Worm (Caenorhabditis elegans) whole organism, L2 larva: ENCODE data around the gene T05H4.4.
A peak's percentile ranks its signal among the peaks of the same experiment; 100 is the strongest.

Source experiments
- C34F6.9 ChIP-seq: fragments of 150-350 bp; optimal IDR thresholded peaks from 2 replicates; lab custom pipeline; 2014; ENCODE audit warnings: missing biosample characterization, missing genetic modification characterization
- ZK546.5 ChIP-seq: sonication (generic microtip); optimal IDR thresholded peaks from 2 replicates; lab custom pipeline; 2017; ENCODE audit warnings: missing biosample characterization, missing genetic modification characterization
- alr-1 ChIP-seq: fragments of 150-350 bp; optimal IDR thresholded peaks from 2 replicates; lab custom pipeline; 2014; ENCODE audit warnings: missing biosample characterization, missing genetic modification characterization
- aly-2 ChIP-seq: fragments of 150-350 bp; optimal IDR thresholded peaks from 2 replicates; lab custom pipeline; 2014; ENCODE audit warnings: missing biosample characterization, missing genetic modification characterization
- ama-1 ChIP-seq: fragments of 150-350 bp; optimal IDR thresholded peaks from 2 replicates; lab custom pipeline; 2018; ENCODE audit warnings: inconsistent platforms
- blmp-1 ChIP-seq: sonication (generic microtip); optimal IDR thresholded peaks from 2 replicates; lab custom pipeline; 2017; ENCODE audit warnings: missing genetic modification characterization, mild to moderate bottlenecking, missing compliant biosample characterization, antibody characterized with exemption, moderate library complexity; ENCODE audit not compliant: insufficient read depth
- ceh-82 ChIP-seq: fragments of 150-350 bp; optimal IDR thresholded peaks from 2 replicates; lab custom pipeline; 2014; ENCODE audit warnings: missing biosample characterization, missing genetic modification characterization
- crh-2 ChIP-seq: sonication (generic microtip); optimal IDR thresholded peaks from 2 replicates; lab custom pipeline; 2017; ENCODE audit warnings: missing biosample characterization, missing genetic modification characterization
- dmd-4 ChIP-seq: sonication (generic microtip); optimal IDR thresholded peaks from 2 replicates; lab custom pipeline; 2017; ENCODE audit warnings: missing biosample characterization, missing genetic modification characterization
- elt-3 ChIP-seq: sonication (generic microtip); optimal IDR thresholded peaks from 2 replicates; lab custom pipeline; 2017; ENCODE audit warnings: missing biosample characterization, missing genetic modification characterization
- fos-1 ChIP-seq: fragments of 150-350 bp; optimal IDR thresholded peaks from 2 replicates; lab custom pipeline; 2014; ENCODE audit warnings: missing biosample characterization, missing genetic modification characterization
- gmeb-1 ChIP-seq: fragments of 150-350 bp; optimal IDR thresholded peaks from 2 replicates; lab custom pipeline; 2014; ENCODE audit warnings: missing biosample characterization, missing genetic modification characterization
- lin-13 ChIP-seq: fragments of 150-350 bp; optimal IDR thresholded peaks from 2 replicates; lab custom pipeline; 2014; ENCODE audit warnings: missing biosample characterization, missing genetic modification reagents, missing genetic modification characterization
- mab-5 ChIP-seq: fragments of 150-350 bp; optimal IDR thresholded peaks from 2 replicates; lab custom pipeline; 2014; ENCODE audit warnings: missing biosample characterization, missing genetic modification characterization
- mbf-1 ChIP-seq: sonication (generic microtip); optimal IDR thresholded peaks from 2 replicates; lab custom pipeline; 2017; ENCODE audit warnings: missing biosample characterization, missing genetic modification characterization
- mdl-1 ChIP-seq, 2 experiments: fragments of 150-350 bp in 1 of 2; sonication (generic microtip) in 1 of 2; optimal IDR thresholded peaks; 2 replicates each; lab custom pipeline; 2017; ENCODE audit warnings: missing biosample characterization in 2 of 2, missing genetic modification characterization in 2 of 2
- nhr-10 ChIP-seq: sonication (generic microtip); optimal IDR thresholded peaks from 2 replicates; lab custom pipeline; 2017; ENCODE audit warnings: missing biosample characterization, missing genetic modification characterization
- nhr-11 ChIP-seq: fragments of 150-350 bp; optimal IDR thresholded peaks from 2 replicates; lab custom pipeline; 2014; ENCODE audit warnings: missing biosample characterization, missing genetic modification characterization
- nhr-12 ChIP-seq: fragments of 150-350 bp; optimal IDR thresholded peaks from 2 replicates; lab custom pipeline; 2014; ENCODE audit warnings: missing biosample characterization, missing genetic modification characterization
- nhr-21 ChIP-seq: fragments of 150-350 bp; optimal IDR thresholded peaks from 2 replicates; lab custom pipeline; 2014; ENCODE audit warnings: missing biosample characterization, missing genetic modification characterization
- nhr-237 ChIP-seq: fragments of 150-350 bp; optimal IDR thresholded peaks from 2 replicates; lab custom pipeline; 2014; ENCODE audit warnings: missing biosample characterization, missing genetic modification characterization
- nhr-25 ChIP-seq: fragments of 150-350 bp; sonication (generic microtip); optimal IDR thresholded peaks from 3 replicates; lab custom pipeline; 2014; ENCODE audit warnings: missing biosample characterization, missing genetic modification characterization
- nhr-77 ChIP-seq: fragments of 150-350 bp; optimal IDR thresholded peaks from 2 replicates; lab custom pipeline; 2014; ENCODE audit warnings: missing biosample characterization, missing genetic modification characterization
- sem-4 ChIP-seq: fragments of 150-350 bp; optimal IDR thresholded peaks from 2 replicates; lab custom pipeline; 2014; ENCODE audit warnings: missing biosample characterization, missing genetic modification reagents, missing genetic modification characterization
- skn-1 ChIP-seq: sonication (generic microtip); optimal IDR thresholded peaks from 2 replicates; lab custom pipeline; 2017; ENCODE audit warnings: missing biosample characterization, missing genetic modification characterization
- sma-3 ChIP-seq: sonication (generic microtip); optimal IDR thresholded peaks from 2 replicates; lab custom pipeline; 2016; ENCODE audit warnings: missing genetic modification reagents, missing genetic modification characterization, missing compliant biosample characterization
- sma-9 ChIP-seq, 2 experiments: fragments of 150-350 bp in 1 of 2; sonication (generic microtip) in 1 of 2; optimal IDR thresholded peaks; 2 replicates each; lab custom pipeline; 2014 to 2016; ENCODE audit warnings: missing genetic modification characterization in 2 of 2, mild to moderate bottlenecking in 1 of 2, missing biosample characterization in 1 of 2, missing compliant biosample characterization in 1 of 2, missing genetic modification reagents in 1 of 2, moderate library complexity in 1 of 2
- snpc-4 ChIP-seq: fragments of 150-350 bp; optimal IDR thresholded peaks from 2 replicates; lab custom pipeline; 2014; ENCODE audit warnings: missing biosample characterization, missing genetic modification characterization
- unc-39 ChIP-seq: fragments of 150-350 bp; optimal IDR thresholded peaks from 2 replicates; lab custom pipeline; 2014; ENCODE audit warnings: missing biosample characterization, missing genetic modification characterization
- unc-55 ChIP-seq: fragments of 150-350 bp; sonication (generic microtip); optimal IDR thresholded peaks from 3 replicates; lab custom pipeline; 2014; ENCODE audit warnings: missing biosample characterization, missing genetic modification reagents, missing genetic modification characterization
- ztf-1 ChIP-seq: fragments of 200-800 bp; sonication (Bioruptor generic); conservative IDR thresholded peaks from 2 replicates; pipeline ENCODE4 v1.3.6; 2022; ENCODE audit warnings: missing genetic modification characterization, missing compliant biosample characterization
- ztf-4 ChIP-seq: fragments of 150-350 bp; optimal IDR thresholded peaks from 2 replicates; lab custom pipeline; 2014; ENCODE audit warnings: missing biosample characterization, missing genetic modification characterization

T05H4.4 gene

ce11 chrV:6399831-6400230, 38.9 kb upstream of the T05H4.4 start, which contains the start of gene gfi-1:
TSS of gene gfi-1 (minus strand) at chrV:6399931.
- TF ChIP-seq nhr-237 (tag; lab: Kevin White, UChicago) = no peak
- TF ChIP-seq elt-3 (tag; lab: Kevin White, UChicago) = no peak
- no peak for TF ChIP-seq gmeb-1 (tag; lab: Kevin White, UChicago)
- no peak for TF ChIP-seq dmd-4 (tag; lab: Kevin White, UChicago)

- TF ChIP-seq dmd-4 (tag; lab: Kevin White, UChicago) = no peak
- peak; percentile 32 for TF ChIP-seq fos-1 (tag; lab: Kevin White, UChicago)
- TF ChIP-seq ZK546.5 (tag; lab: Kevin White, UChicago) = no peak
- TF ChIP-seq crh-2 = peak; percentile 14
Measured at ce11 chrV:6400528-6400927, 38.2 kb upstream of the T05H4.4 start.

- TF ChIP-seq blmp-1 (tag; lab: Kevin White, UChicago) (no peak), crh-2 (peak; percentile 55)
- TF ChIP-seq, all 48 proteins: peak for 1
Measured at ce11 chrV:6400950-6401551, 37.6 kb upstream of the T05H4.4 start.

- TF ChIP-seq blmp-1 (tag; lab: Kevin White, UChicago) (no peak), ztf-1 (GFP tag; lab: Robert Waterston, UW) (no peak), crh-2 (peak; percentile 54), sma-9 (GFP tag; optimal IDR thresholded peaks at IDR 0.05; lab: Kevin White, UChicago) (peak; percentile 14), sma-9 (tag; optimal IDR thresholded peaks at IDR 0.05; lab: Kevin White, UChicago) (no peak)
Measured at ce11 chrV:6407587-6407986, 31.1 kb upstream of the T05H4.4 start.

- TF ChIP-seq nhr-12 (tag; lab: Kevin White, UChicago) = no peak
- no peak for TF ChIP-seq ama-1 (lab: Kevin White, UChicago)
- TF ChIP-seq gmeb-1 (tag; lab: Kevin White, UChicago) = no peak
- TF ChIP-seq nhr-25 (tag; lab: Kevin White, UChicago) = no peak
- TF ChIP-seq ztf-4 (tag; lab: Kevin White, UChicago) = no peak
- TF ChIP-seq skn-1 = no peak
- no peak for TF ChIP-seq lin-13
- no peak for TF ChIP-seq dmd-4 (tag; lab: Kevin White, UChicago)
- no peak for TF ChIP-seq crh-2
- no peak for TF ChIP-seq snpc-4
- no peak for TF ChIP-seq nhr-237 (tag; lab: Kevin White, UChicago)
- no peak for TF ChIP-seq C34F6.9 (tag; lab: Kevin White, UChicago)
- no peak for TF ChIP-seq sma-3 (GFP tag; lab: Kevin White, UChicago)
Measured at ce11 chrV:6408733-6409227, 29.9 kb upstream of the T05H4.4 start, which contains the start of gene bcf-1. TSS of gene bcf-1 (minus strand) at chrV:6408783.

- no peak for TF ChIP-seq unc-39 (tag; lab: Kevin White, UChicago)
- no peak for TF ChIP-seq sma-3 (GFP tag; lab: Kevin White, UChicago)
- no peak for TF ChIP-seq unc-55 (GFP tag; lab: Kevin White, UChicago)
- TF ChIP-seq nhr-10 (tag; lab: Kevin White, UChicago) = no peak
- no peak for TF ChIP-seq mab-5 (tag; lab: Kevin White, UChicago)
- peak; percentile 20 for TF ChIP-seq gmeb-1 (tag; lab: Kevin White, UChicago)
- no peak for TF ChIP-seq mbf-1 (tag; lab: Kevin White, UChicago)
- TF ChIP-seq nhr-77 (tag; lab: Kevin White, UChicago) = no peak
- TF ChIP-seq aly-2 (tag; lab: Kevin White, UChicago) = no peak
- peak in 1 of 2 experiments; percentile 26 for TF ChIP-seq mdl-1 (tag; optimal IDR thresholded peaks at IDR 0.05; lab: Kevin White, UChicago)
- TF ChIP-seq nhr-21 (tag; lab: Kevin White, UChicago) = no peak
- TF ChIP-seq crh-2 = peak; percentile 83
- TF ChIP-seq alr-1 (tag; lab: Kevin White, UChicago) = no peak
- TF ChIP-seq nhr-237 (tag; lab: Kevin White, UChicago) = no peak
- no peak for TF ChIP-seq sem-4 (tag; lab: Kevin White, UChicago)
- peak; percentile 73 for TF ChIP-seq sma-9 (GFP tag; optimal IDR thresholded peaks at IDR 0.05; lab: Kevin White, UChicago)
- no peak for TF ChIP-seq sma-9 (tag; optimal IDR thresholded peaks at IDR 0.05; lab: Kevin White, UChicago)
- TF ChIP-seq nhr-11 (tag; lab: Kevin White, UChicago) = no peak
- no peak for TF ChIP-seq ceh-82 (tag; lab: Kevin White, UChicago)
- TF ChIP-seq fos-1 (tag; lab: Kevin White, UChicago) = peak; percentile 50
Measured at ce11 chrV:6411161-6411560, 27.5 kb upstream of the T05H4.4 start.
